Worm (Caenorhabditis elegans) whole organism, L4 larva: ENCODE data around the gene ubxn-5.

Experiments used
- F44E2.7 ChIP-seq: fragments of 200-800 bp; sonication (Bioruptor generic); IDR thresholded peaks from 2 replicates; pipeline ENCODE4 v2.1.2; 2022; ENCODE audit warnings: missing genetic modification characterization, missing compliant biosample characterization
- T20F7.1 ChIP-seq: fragments of 200-800 bp; sonication (Bioruptor generic); optimal IDR thresholded peaks from 2 replicates; lab custom pipeline; 2018; ENCODE audit warnings: mild to moderate bottlenecking, missing genetic modification characterization, missing compliant biosample characterization
- Y48G9A.11 ChIP-seq: fragments of 200-800 bp; sonication (Bioruptor generic); IDR thresholded peaks from 2 replicates; pipeline ENCODE4 v1.3.6; 2022; ENCODE audit warnings: missing genetic modification reagents, missing genetic modification characterization, missing compliant biosample characterization
- ZK337.2 ChIP-seq: fragments of 200-800 bp; sonication (Bioruptor generic); IDR thresholded peaks from 2 replicates; pipeline ENCODE4 v1.3.6; 2022; ENCODE audit warnings: missing genetic modification reagents, missing genetic modification characterization, missing compliant biosample characterization
- aha-1 ChIP-seq: fragments of 150-350 bp; peaks from one replicate; lab custom pipeline; 2014; ENCODE audit warnings: missing biosample characterization, missing genetic modification characterization
- aly-2 ChIP-seq: sonication (generic microtip); optimal IDR thresholded peaks from 2 replicates; lab custom pipeline; 2018; ENCODE audit warnings: missing biosample characterization, missing genetic modification characterization
- ama-1 ChIP-seq: fragments of 150-350 bp; optimal IDR thresholded peaks from 2 replicates; lab custom pipeline; 2014; ENCODE audit warnings: inconsistent platforms, mixed read lengths
- arid-1 ChIP-seq: fragments of 200-800 bp; sonication (Bioruptor generic); conservative IDR thresholded peaks from 2 replicates; pipeline ENCODE4 v1.3.6; 2022; ENCODE audit warnings: missing genetic modification reagents, missing genetic modification characterization, missing compliant biosample characterization
- attf-4 ChIP-seq: sonication (generic microtip); optimal IDR thresholded peaks from 3 replicates; lab custom pipeline; 2017; ENCODE audit warnings: missing biosample characterization, missing genetic modification characterization
- ceh-20 ChIP-seq: fragments of 200-800 bp; sonication (Bioruptor generic); IDR thresholded peaks from 2 replicates; pipeline ENCODE4 v1.3.6; 2022; ENCODE audit warnings: missing genetic modification reagents, missing genetic modification characterization, missing compliant biosample characterization
- ceh-28 ChIP-seq: fragments of 150-350 bp; optimal IDR thresholded peaks from 2 replicates; lab custom pipeline; 2014; ENCODE audit warnings: missing biosample characterization, missing genetic modification reagents, missing genetic modification characterization
- ceh-32 ChIP-seq: sonication (generic microtip); optimal IDR thresholded peaks from 2 replicates; lab custom pipeline; 2016; ENCODE audit warnings: mild to moderate bottlenecking, missing genetic modification characterization, missing compliant biosample characterization; ENCODE audit not compliant: poor library complexity
- ceh-82 ChIP-seq: sonication (generic microtip); optimal IDR thresholded peaks from 2 replicates; lab custom pipeline; 2017; ENCODE audit warnings: missing biosample characterization, missing genetic modification characterization
- ctbp-1 ChIP-seq: fragments of 200-800 bp; sonication (Bioruptor generic); IDR thresholded peaks from 2 replicates; pipeline ENCODE4 v1.3.6; 2022; ENCODE audit warnings: missing genetic modification reagents, missing genetic modification characterization, missing compliant biosample characterization
- daf-12 ChIP-seq: fragments of 150-350 bp; optimal IDR thresholded peaks from 2 replicates; lab custom pipeline; 2014; ENCODE audit warnings: missing biosample characterization, missing genetic modification reagents, missing genetic modification characterization
- dmd-8 ChIP-seq: fragments of 200-800 bp; sonication (Bioruptor generic); IDR thresholded peaks from 2 replicates; pipeline ENCODE4 v1.3.6; 2022; ENCODE audit warnings: missing genetic modification characterization, missing compliant biosample characterization
- dpl-1 ChIP-seq: fragments of 150-350 bp; optimal IDR thresholded peaks from 2 replicates; lab custom pipeline; 2014; ENCODE audit warnings: missing biosample characterization, missing genetic modification reagents, missing genetic modification characterization
- dve-1 ChIP-seq: sonication (generic microtip); optimal IDR thresholded peaks from 2 replicates; lab custom pipeline; 2017; ENCODE audit warnings: antibody characterized with exemption, mild to moderate bottlenecking, missing genetic modification characterization, missing compliant biosample characterization; ENCODE audit not compliant: insufficient read depth
- hif-1 ChIP-seq, 2 experiments: sonication (generic microtip); optimal IDR thresholded peaks; 2 replicates each; lab custom pipeline; 2016 to 2017; ENCODE audit warnings: missing compliant biosample characterization in 2 of 2, missing genetic modification characterization in 2 of 2, missing genetic modification reagents in 2 of 2, missing genotype in 2 of 2, mild to moderate bottlenecking in 1 of 2
- hlh-11 ChIP-seq: fragments of 200-800 bp; sonication (Bioruptor generic); optimal IDR thresholded peaks from 2 replicates; lab custom pipeline; 2018; ENCODE audit warnings: mild to moderate bottlenecking, missing genetic modification characterization, missing compliant biosample characterization
- hmg-1.1 ChIP-seq: fragments of 200-800 bp; sonication (Bioruptor generic); IDR thresholded peaks from 2 replicates; pipeline ENCODE4 v1.3.6; 2022; ENCODE audit warnings: missing genetic modification reagents, missing genetic modification characterization, missing compliant biosample characterization
- lin-1 ChIP-seq: fragments of 200-800 bp; sonication (Bioruptor generic); IDR thresholded peaks from 2 replicates; pipeline ENCODE4 v1.3.6; 2022; ENCODE audit warnings: missing genetic modification reagents, missing genetic modification characterization, missing compliant biosample characterization
- lin-13 ChIP-seq: fragments of 150-350 bp; optimal IDR thresholded peaks from 2 replicates; lab custom pipeline; 2014; ENCODE audit warnings: missing biosample characterization, missing genetic modification reagents, missing genetic modification characterization
- lin-38 ChIP-seq: fragments of 200-800 bp; sonication (Bioruptor generic); IDR thresholded peaks from 2 replicates; pipeline ENCODE4 v1.3.6; 2022; ENCODE audit warnings: missing genetic modification reagents, missing genetic modification characterization, missing compliant biosample characterization
- madf-5 ChIP-seq, 2 experiments: fragments of 200-800 bp; sonication (Bioruptor generic); IDR thresholded peaks; 2 replicates each; pipeline ENCODE4 v1.3.6; 2022; ENCODE audit warnings: missing compliant biosample characterization in 2 of 2, missing genetic modification characterization in 2 of 2
- madf-9 ChIP-seq: fragments of 200-800 bp; sonication (Bioruptor generic); conservative IDR thresholded peaks from 2 replicates; pipeline ENCODE4 v1.3.6; 2022; ENCODE audit warnings: missing genetic modification reagents, missing genetic modification characterization, missing compliant biosample characterization
- mxl-3 ChIP-seq: fragments of 200-800 bp; sonication (Bioruptor generic); optimal IDR thresholded peaks from 2 replicates; lab custom pipeline; 2018; ENCODE audit warnings: mild to moderate bottlenecking, missing genetic modification characterization, missing compliant biosample characterization
- nhr-11 ChIP-seq: fragments of 150-350 bp; optimal IDR thresholded peaks from 2 replicates; lab custom pipeline; 2014; ENCODE audit warnings: missing biosample characterization, missing genetic modification characterization
- nhr-111 ChIP-seq: fragments of 200-800 bp; sonication (Bioruptor generic); optimal IDR thresholded peaks from 2 replicates; lab custom pipeline; 2018; ENCODE audit warnings: mild to moderate bottlenecking, missing genetic modification characterization, missing compliant biosample characterization
- nhr-42 ChIP-seq: fragments of 200-800 bp; sonication (Bioruptor generic); IDR thresholded peaks from 2 replicates; pipeline ENCODE4 v1.3.6; 2022; ENCODE audit warnings: missing genetic modification characterization, missing compliant biosample characterization
- pqm-1 ChIP-seq: sonication (generic microtip); optimal IDR thresholded peaks from 2 replicates; lab custom pipeline; 2017; ENCODE audit warnings: missing biosample characterization, missing genetic modification characterization
- rbr-2 ChIP-seq: sonication (generic microtip); optimal IDR thresholded peaks from 2 replicates; lab custom pipeline; 2016; ENCODE audit warnings: missing genotype, missing genetic modification characterization, missing compliant biosample characterization
- sdz-12 ChIP-seq: fragments of 200-800 bp; sonication (Bioruptor generic); optimal IDR thresholded peaks from 2 replicates; lab custom pipeline; 2018; ENCODE audit warnings: mild to moderate bottlenecking, missing genetic modification characterization, missing compliant biosample characterization
- spr-1 ChIP-seq: sonication (generic microtip); optimal IDR thresholded peaks from 2 replicates; lab custom pipeline; 2016; ENCODE audit warnings: mild to moderate bottlenecking, missing genetic modification characterization, missing compliant biosample characterization
- unc-62 ChIP-seq, 3 experiments: fragments of 150-350 bp in 1 of 3; sonication (generic microtip); optimal IDR thresholded peaks in 2 of 3; peaks in 1 of 3; 1 replicate in 1 of 3; 2 replicates in 2 of 3; lab custom pipeline; 2014 to 2017; ENCODE audit warnings: missing biosample characterization in 3 of 3, missing genetic modification characterization in 3 of 3, missing genetic modification reagents in 3 of 3, missing genotype in 1 of 3
- vab-7 ChIP-seq: fragments of 200-800 bp; sonication (Bioruptor generic); IDR thresholded peaks from 2 replicates; pipeline ENCODE4 v1.3.6; 2022; ENCODE audit warnings: missing genetic modification reagents, missing genetic modification characterization, missing compliant biosample characterization
- zag-1 ChIP-seq: fragments of 150-350 bp; optimal IDR thresholded peaks from 2 replicates; lab custom pipeline; 2014; ENCODE audit warnings: missing biosample characterization, missing genetic modification characterization
- zfp-2 ChIP-seq: sonication (generic microtip); optimal IDR thresholded peaks from 2 replicates; lab custom pipeline; 2016; ENCODE audit warnings: mild to moderate bottlenecking, missing genetic modification characterization, missing compliant biosample characterization
- zfp-3 ChIP-seq: fragments of 200-800 bp; sonication (Bioruptor generic); conservative IDR thresholded peaks from 2 replicates; pipeline ENCODE4 v1.3.6; 2022; ENCODE audit warnings: missing genetic modification reagents, missing genetic modification characterization, missing compliant biosample characterization
- zip-11 ChIP-seq: fragments of 200-800 bp; sonication (Bioruptor generic); IDR thresholded peaks from 2 replicates; pipeline ENCODE4 v1.3.6; 2022; ENCODE audit warnings: missing genetic modification characterization, missing compliant biosample characterization
- zip-2 ChIP-seq: fragments of 150-350 bp; optimal IDR thresholded peaks from 2 replicates; lab custom pipeline; 2014; ENCODE audit warnings: missing biosample characterization, missing genetic modification characterization
- ztf-11 ChIP-seq: fragments of 150-350 bp; optimal IDR thresholded peaks from 2 replicates; lab custom pipeline; 2014; ENCODE audit warnings: missing biosample characterization, missing genetic modification characterization

The ubxn-5 gene

DNA sequence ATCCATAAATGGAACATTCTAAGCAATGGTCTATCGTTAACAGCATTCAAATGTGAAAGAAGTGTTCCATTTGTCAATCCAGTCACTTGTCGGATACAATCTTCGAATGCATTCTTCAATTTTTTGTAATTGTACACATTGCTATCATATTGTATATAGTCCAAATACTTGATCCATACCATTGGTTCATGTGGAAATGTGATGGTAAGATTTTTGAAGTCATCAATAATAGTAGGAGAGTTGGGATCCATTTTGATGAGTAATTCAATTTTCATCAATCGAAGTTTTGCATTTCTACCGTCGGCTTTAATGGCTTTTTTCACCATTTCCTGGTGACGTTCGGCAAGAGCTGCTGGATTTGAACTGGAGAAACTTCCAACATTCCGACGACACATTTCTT, 11.3 kb upstream of the ubxn-5 start:
- no peak for TF ChIP-seq ZK337.2 (GFP tag; lab: Robert Waterston, UW)
- TF ChIP-seq daf-12 (tag; lab: Kevin White, UChicago) = no peak
- TF ChIP-seq dpl-1 (GFP tag; lab: Kevin White, UChicago) = no peak
- TF ChIP-seq ceh-82 (tag; lab: Kevin White, UChicago) = no peak
- no peak for TF ChIP-seq nhr-42 (GFP tag; lab: Robert Waterston, UW)
- no peak for TF ChIP-seq ceh-28 (tag; lab: Kevin White, UChicago)
- peak in 1 of 2 experiments; percentile 92 for TF ChIP-seq unc-62 (GFP tag; optimal IDR thresholded peaks at IDR 0.05 in 1 of 2; lab: Kevin White, UChicago)
- TF ChIP-seq unc-62 (tag; optimal IDR thresholded peaks at IDR 0.05; lab: Kevin White, UChicago) = no peak
- TF ChIP-seq, all 104 proteins: peak for 1

DNA sequence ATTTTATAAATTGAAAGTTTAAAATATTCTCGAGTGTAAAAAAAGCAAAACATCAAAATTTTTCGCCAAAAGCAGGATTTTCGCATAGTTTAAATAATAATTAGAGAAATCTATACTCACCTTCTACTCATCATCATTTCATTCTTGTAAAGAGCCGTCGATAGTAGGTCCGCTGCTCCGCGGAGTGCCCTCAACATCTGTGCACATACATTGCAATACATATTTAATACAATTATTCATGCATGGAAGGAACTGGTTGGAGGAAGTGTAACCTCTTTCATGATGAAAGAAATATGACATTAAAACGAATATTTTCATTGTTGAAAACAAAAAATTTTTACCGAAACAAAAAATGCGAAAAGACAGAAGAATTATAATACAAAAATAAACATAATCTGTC, 8.0 kb upstream of the ubxn-5 start, which contains the start of gene mrps-14:
Gene mrps-14, minus strand, starts transcription at position 197 of the 400 bp plus-strand sequence.
- TF ChIP-seq aly-2 (tag; lab: Kevin White, UChicago) = no peak
- no peak for TF ChIP-seq madf-5 (GFP tag; IDR thresholded peaks at IDR 0.05; lab: Robert Waterston, UW)
- no peak for TF ChIP-seq nhr-11
- TF ChIP-seq zip-2 = no peak
- TF ChIP-seq spr-1 = no peak
- no peak for TF ChIP-seq zfp-2 (tag; lab: Kevin White, UChicago)
- TF ChIP-seq F44E2.7 (GFP tag; lab: Robert Waterston, UW) = no peak
- no peak for TF ChIP-seq rbr-2
- peak; percentile 37 for TF ChIP-seq lin-38 (GFP tag; lab: Robert Waterston, UW)
- TF ChIP-seq ceh-32 (tag; lab: Kevin White, UChicago) = no peak
- TF ChIP-seq zag-1 (tag; lab: Kevin White, UChicago) = no peak
- no peak for TF ChIP-seq pqm-1 (tag; lab: Kevin White, UChicago)
- no peak for TF ChIP-seq dmd-8
- no peak for TF ChIP-seq dve-1
- TF ChIP-seq T20F7.1 (GFP tag; lab: Kevin White, UChicago) = no peak
- no peak for TF ChIP-seq ctbp-1 (GFP tag; lab: Robert Waterston, UW)
- no peak for TF ChIP-seq lin-1 (GFP tag; lab: Robert Waterston, UW)
- no peak for TF ChIP-seq nhr-111 (GFP tag; lab: Kevin White, UChicago)
- TF ChIP-seq hmg-1.1 (GFP tag; lab: Robert Waterston, UW) = no peak
- TF ChIP-seq hlh-11 = no peak
- 0 out of 2 replicates have a peak, but pooled peaks have one; percentile 14 for TF ChIP-seq arid-1 (GFP tag; lab: Robert Waterston, UW)
- no peak for TF ChIP-seq ztf-11
- TF ChIP-seq Y48G9A.11 = no peak
- TF ChIP-seq hif-1 (tag; optimal IDR thresholded peaks at IDR 0.05; lab: Kevin White, UChicago) = no peak
- peak; percentile 44 for TF ChIP-seq ama-1
- no peak for TF ChIP-seq mxl-3 (GFP tag; lab: Kevin White, UChicago)
- no peak for TF ChIP-seq ceh-20 (GFP tag; lab: Robert Waterston, UW)
- no peak for TF ChIP-seq aha-1
- TF ChIP-seq sdz-12 (GFP tag; lab: Kevin White, UChicago) = no peak
- TF ChIP-seq vab-7 = 0 out of 2 replicates have a peak, but pooled peaks have one; percentile 31
- no peak for TF ChIP-seq attf-4 (tag; lab: Kevin White, UChicago)
- TF ChIP-seq zfp-3 (GFP tag; lab: Robert Waterston, UW) = no peak
- TF ChIP-seq zip-11 = no peak
- no peak for TF ChIP-seq dpl-1 (GFP tag; lab: Kevin White, UChicago)
- no peak for TF ChIP-seq madf-9 (GFP tag; lab: Robert Waterston, UW)
- TF ChIP-seq lin-13 (GFP tag; lab: Kevin White, UChicago) = no peak
